Fruit fly (Drosophila melanogaster) whole organism, embryonic: ENCODE results near the gene CG5973.

Experiments
- Adf1 ChIP-seq: fragments of 200-800 bp; sonication (Bioruptor generic); IDR thresholded peaks from 2 replicates; pipeline ENCODE4 v1.3.6; 2022; ENCODE audit warnings: missing biosample characterization, missing genetic modification characterization
- CG10431 ChIP-seq: fragments of 200-800 bp; sonication (Bioruptor generic); optimal IDR thresholded peaks from 3 replicates; lab custom pipeline; 2018; ENCODE audit warnings: missing biosample characterization, mild to moderate bottlenecking, missing genetic modification characterization
- CG10462 ChIP-seq: fragments of 200-800 bp; sonication (Bioruptor generic); optimal IDR thresholded peaks from 2 replicates; lab custom pipeline; 2016; ENCODE audit warnings: missing biosample characterization, missing genetic modification characterization
- CG12942 ChIP-seq: fragments of 200-800 bp; sonication (Bioruptor generic); optimal IDR thresholded peaks from 3 replicates; lab custom pipeline; 2016; ENCODE audit warnings: missing biosample characterization, missing genetic modification characterization
- CG13123 ChIP-seq: fragments of 200-800 bp; sonication (Bioruptor generic); optimal IDR thresholded peaks from 2 replicates; lab custom pipeline; 2016; ENCODE audit warnings: missing biosample characterization, missing genetic modification characterization
- CG14710 ChIP-seq: fragments of 200-800 bp; sonication (Bioruptor generic); optimal IDR thresholded peaks from 3 replicates; lab custom pipeline; 2019; ENCODE audit warnings: missing biosample characterization, mild to moderate bottlenecking, missing genetic modification characterization, moderate library complexity
- CG14860 ChIP-seq: fragments of 200-800 bp; sonication (Bioruptor generic); IDR thresholded peaks from 3 replicates; pipeline ENCODE4 v1.3.6; 2022; ENCODE audit warnings: missing biosample characterization, missing genetic modification characterization; ENCODE audit not compliant: partially characterized antibody
- CG1647 ChIP-seq: fragments of 200-800 bp; sonication (Bioruptor generic); optimal IDR thresholded peaks from 3 replicates; lab custom pipeline; 2016; ENCODE audit warnings: missing biosample characterization, missing genetic modification characterization
- CG2120 ChIP-seq: fragments of 200-800 bp; sonication (Bioruptor generic); optimal IDR thresholded peaks from 3 replicates; lab custom pipeline; 2016; ENCODE audit warnings: missing biosample characterization, missing genetic modification characterization
- CG2875 ChIP-seq: fragments of 200-800 bp; sonication (Bioruptor generic); optimal IDR thresholded peaks from 2 replicates; lab custom pipeline; 2017; ENCODE audit warnings: missing biosample characterization, mild to moderate bottlenecking, missing genetic modification characterization, missing genetic modification reagents
- CG30020 ChIP-seq: fragments of 200-800 bp; optimal IDR thresholded peaks from 2 replicates; lab custom pipeline; 2019; ENCODE audit warnings: missing biosample characterization, mild to moderate bottlenecking, missing genetic modification characterization, moderate library complexity
- CG33213 ChIP-seq: fragments of 200-800 bp; sonication (Bioruptor generic); optimal IDR thresholded peaks from 3 replicates; lab custom pipeline; 2016; ENCODE audit warnings: missing biosample characterization, missing genetic modification characterization
- CG34224 ChIP-seq: fragments of 200-800 bp; sonication (Bioruptor generic); IDR thresholded peaks from 3 replicates; pipeline ENCODE4 v1.3.6; 2022; ENCODE audit warnings: missing biosample characterization, missing genetic modification characterization; ENCODE audit not compliant: partially characterized antibody
- CG3995 ChIP-seq: fragments of 200-800 bp; sonication (Bioruptor generic); optimal IDR thresholded peaks from 3 replicates; lab custom pipeline; 2016; ENCODE audit warnings: missing biosample characterization, missing genetic modification characterization
- CG4730 ChIP-seq: fragments of 200-800 bp; sonication (Bioruptor generic); IDR thresholded peaks from 2 replicates; pipeline ENCODE4 v1.3.6; 2022; ENCODE audit warnings: missing biosample characterization, missing genetic modification characterization
- CG7786 ChIP-seq: fragments of 200-800 bp; sonication (Bioruptor generic); optimal IDR thresholded peaks from 2 replicates; lab custom pipeline; 2016; ENCODE audit warnings: missing biosample characterization, missing genetic modification characterization
- CG8290 ChIP-seq, 3 experiments: fragments of 200-800 bp; sonication (Bioruptor generic); optimal IDR thresholded peaks; 2 replicates each; lab custom pipeline; 2016 to 2019; ENCODE audit warnings: missing biosample characterization in 3 of 3, missing genetic modification characterization in 3 of 3, mild to moderate bottlenecking in 2 of 3, moderate library complexity in 1 of 3
- CG8765 ChIP-seq: fragments of 200-800 bp; sonication (Bioruptor generic); IDR thresholded peaks from 2 replicates; pipeline ENCODE4 v1.3.6; 2022; ENCODE audit warnings: missing biosample characterization, missing genetic modification characterization
- CG8924 ChIP-seq: fragments of 200-800 bp; optimal IDR thresholded peaks from 3 replicates; lab custom pipeline; 2019; ENCODE audit warnings: missing biosample characterization, mild to moderate bottlenecking, missing genetic modification characterization, moderate library complexity
- CG9797 ChIP-seq: fragments of 200-800 bp; sonication (Bioruptor generic); optimal IDR thresholded peaks from 3 replicates; lab custom pipeline; 2018; ENCODE audit warnings: missing biosample characterization, mild to moderate bottlenecking, missing genetic modification characterization
- CrebB ChIP-seq: fragments of 200-800 bp; sonication (Bioruptor generic); optimal IDR thresholded peaks from 3 replicates; lab custom pipeline; 2018; ENCODE audit warnings: missing biosample characterization, mild to moderate bottlenecking, missing genetic modification characterization
- D ChIP-seq, 2 experiments: fragments of 200-800 bp in 1 of 2; fragments of >200 bp in 1 of 2; sonication (Bioruptor generic) in 1 of 2; optimal IDR thresholded peaks; 2 replicates in 1 of 2; 3 replicates in 1 of 2; lab custom pipeline; 2017; ENCODE audit warnings: mild to moderate bottlenecking in 1 of 2, missing biosample characterization in 1 of 2, missing genetic modification characterization in 1 of 2, missing genetic modification reagents in 1 of 2
- Deaf1 ChIP-seq: fragments of 200-800 bp; optimal IDR thresholded peaks from 3 replicates; lab custom pipeline; 2019; ENCODE audit warnings: missing biosample characterization, mild to moderate bottlenecking, missing genetic modification characterization, moderate library complexity
- Dip2 ChIP-seq: fragments of 200-800 bp; sonication (Bioruptor generic); IDR thresholded peaks from 2 replicates; pipeline ENCODE4 v1.3.6; 2022; ENCODE audit warnings: missing biosample characterization, missing genetic modification characterization
- HmgZ ChIP-seq: fragments of 200-800 bp; sonication (Bioruptor generic); optimal IDR thresholded peaks from 2 replicates; lab custom pipeline; 2018; ENCODE audit warnings: missing biosample characterization, mild to moderate bottlenecking, missing genetic modification characterization
- NC2β ChIP-seq: fragments of 200-800 bp; sonication (Bioruptor generic); optimal IDR thresholded peaks from 2 replicates; lab custom pipeline; 2016; ENCODE audit warnings: missing biosample characterization, missing genetic modification characterization
- Nf-YB ChIP-seq: fragments of 200-800 bp; sonication (Bioruptor generic); optimal IDR thresholded peaks from 3 replicates; lab custom pipeline; 2019; ENCODE audit warnings: missing biosample characterization, mild to moderate bottlenecking, missing genetic modification characterization, moderate library complexity
- Opbp ChIP-seq: fragments of 200-800 bp; sonication (Bioruptor generic); IDR thresholded peaks from 3 replicates; pipeline ENCODE4 v1.3.6; 2022; ENCODE audit warnings: missing biosample characterization, missing genetic modification characterization; ENCODE audit not compliant: partially characterized antibody
- Ravus ChIP-seq: fragments of 200-800 bp; sonication (Bioruptor generic); IDR thresholded peaks from 2 replicates; pipeline ENCODE4 v1.3.6; 2022; ENCODE audit warnings: missing biosample characterization, missing genetic modification characterization
- Rfx ChIP-seq: fragments of 200-800 bp; sonication (Bioruptor generic); IDR thresholded peaks from 2 replicates; pipeline ENCODE4 v1.3.6; 2022; ENCODE audit warnings: missing biosample characterization, missing genetic modification characterization
- Spps ChIP-seq: fragments of 200-800 bp; sonication (Bioruptor generic); optimal IDR thresholded peaks from 2 replicates; lab custom pipeline; 2018; ENCODE audit warnings: missing biosample characterization, mild to moderate bottlenecking, missing genetic modification characterization
- Tbp ChIP-seq: fragments of >200 bp; optimal IDR thresholded peaks from 2 replicates; lab custom pipeline; 2018; ENCODE audit warnings: missing biosample characterization, missing genetic modification characterization
- cato ChIP-seq: fragments of 200-800 bp; sonication (Bioruptor generic); optimal IDR thresholded peaks from 2 replicates; lab custom pipeline; 2016; ENCODE audit warnings: missing biosample characterization, missing genetic modification characterization, borderline replicate concordance
- crp ChIP-seq, 2 experiments: fragments of 200-800 bp; sonication (Bioruptor generic); optimal IDR thresholded peaks; 2 replicates in 1 of 2; 3 replicates in 1 of 2; lab custom pipeline; 2017; ENCODE audit warnings: missing biosample characterization in 2 of 2, missing genetic modification characterization in 2 of 2, mild to moderate bottlenecking in 1 of 2, moderate library complexity in 1 of 2
- dati ChIP-seq: fragments of 200-800 bp; sonication (Bioruptor generic); IDR thresholded peaks from 2 replicates; pipeline ENCODE4 v1.3.6; 2022; ENCODE audit warnings: missing biosample characterization, missing genetic modification characterization
- ftz-f1 ChIP-seq: fragments of 200-800 bp; sonication (Bioruptor generic); optimal IDR thresholded peaks from 2 replicates; lab custom pipeline; 2016; ENCODE audit warnings: missing biosample characterization, missing genetic modification characterization
- jumu ChIP-seq: fragments of 200-800 bp; sonication (Bioruptor generic); optimal IDR thresholded peaks from 3 replicates; lab custom pipeline; 2016; ENCODE audit warnings: missing biosample characterization, missing genetic modification characterization
- kni ChIP-seq: fragments of 200-800 bp; sonication (Bioruptor generic); optimal IDR thresholded peaks from 3 replicates; lab custom pipeline; 2017; ENCODE audit warnings: mild to moderate bottlenecking, missing biosample characterization, missing genetic modification reagents, missing genetic modification characterization
- lmd ChIP-seq: fragments of 200-800 bp; sonication (Bioruptor generic); IDR thresholded peaks from 2 replicates; pipeline ENCODE4 v1.3.6; 2022; ENCODE audit warnings: missing biosample characterization, missing genetic modification characterization
- mam ChIP-seq: fragments of 200-800 bp; sonication (Bioruptor generic); optimal IDR thresholded peaks from 3 replicates; lab custom pipeline; 2016; ENCODE audit warnings: missing biosample characterization, missing genetic modification characterization
- mirr ChIP-seq: fragments of 200-800 bp; sonication (Bioruptor generic); optimal IDR thresholded peaks from 3 replicates; lab custom pipeline; 2018; ENCODE audit warnings: missing biosample characterization, mild to moderate bottlenecking, missing genetic modification characterization
- pb ChIP-seq: fragments of 200-800 bp; sonication (Bioruptor generic); optimal IDR thresholded peaks from 3 replicates; lab custom pipeline; 2016; ENCODE audit warnings: missing biosample characterization, missing genetic modification characterization
- seq ChIP-seq: fragments of 200-800 bp; sonication (Bioruptor generic); IDR thresholded peaks from 2 replicates; pipeline ENCODE4 v1.3.6; 2022; ENCODE audit warnings: missing biosample characterization, missing genetic modification characterization
- shn ChIP-seq: fragments of 200-800 bp; sonication (Bioruptor generic); optimal IDR thresholded peaks from 3 replicates; lab custom pipeline; 2016; ENCODE audit warnings: missing biosample characterization, missing genetic modification characterization
- tgo ChIP-seq: fragments of 200-800 bp; sonication (Bioruptor generic); IDR thresholded peaks from 3 replicates; pipeline ENCODE4 v1.3.6; 2022; ENCODE audit warnings: missing biosample characterization, missing genetic modification characterization
- tll ChIP-seq, 2 experiments: fragments of 200-800 bp in 1 of 2; fragments of >200 bp in 1 of 2; sonication (Bioruptor generic) in 1 of 2; optimal IDR thresholded peaks; 2 replicates each; lab custom pipeline; 2017 to 2019; ENCODE audit warnings: missing biosample characterization in 2 of 2, missing genetic modification characterization in 2 of 2, mild to moderate bottlenecking in 1 of 2, moderate library complexity in 1 of 2
- ttk ChIP-seq: fragments of 200-800 bp; sonication (Bioruptor generic); IDR thresholded peaks from 2 replicates; pipeline ENCODE4 v2.1.2; 2022; ENCODE audit warnings: missing biosample characterization, missing genetic modification characterization
- tx ChIP-seq: fragments of 200-800 bp; sonication (Bioruptor generic); optimal IDR thresholded peaks from 2 replicates; lab custom pipeline; 2016; ENCODE audit warnings: missing biosample characterization, missing genetic modification characterization
- vvl ChIP-seq: fragments of 200-800 bp; sonication (Bioruptor generic); IDR thresholded peaks from 2 replicates; pipeline ENCODE4 v1.3.6; 2022; ENCODE audit warnings: missing biosample characterization, missing genetic modification characterization
- wdn ChIP-seq: fragments of 200-800 bp; sonication (Bioruptor generic); IDR thresholded peaks from 2 replicates; pipeline ENCODE4 v1.3.6; 2022; ENCODE audit warnings: missing biosample characterization, missing genetic modification characterization
- zfh1 ChIP-seq: fragments of 200-800 bp; sonication (Bioruptor generic); IDR thresholded peaks from 3 replicates; pipeline ENCODE4 v1.3.6; 2022; ENCODE audit warnings: missing biosample characterization, missing genetic modification characterization

Gene CG5973

DNA sequence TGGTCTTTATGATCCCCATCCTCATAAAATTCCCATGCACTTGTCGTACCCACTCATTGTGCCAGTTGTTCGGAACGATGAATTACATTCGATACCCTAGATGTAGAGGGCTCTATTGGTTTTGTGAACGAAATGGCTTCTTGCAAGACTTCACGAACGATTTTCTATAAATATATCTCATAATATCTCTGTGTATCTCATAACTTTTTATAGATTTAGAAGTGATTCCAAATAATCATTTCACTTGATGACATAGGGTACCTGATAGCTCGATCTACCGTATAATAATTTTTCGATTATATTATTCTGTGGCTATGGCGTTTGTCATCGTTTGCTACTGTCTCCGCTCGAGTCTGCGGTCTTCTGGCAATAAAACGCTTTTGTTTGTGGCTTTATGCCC, 40.3 kb upstream of the CG5973 start (continued):
- TF ChIP-seq CG3995 (GFP tag; lab: Kevin White, UChicago) = peak; percentile 1
- TF ChIP-seq HmgZ = peak; percentile 47
- TF ChIP-seq Opbp (GFP tag; lab: Robert Waterston, UW) = no peak
- no peak for TF ChIP-seq CG13123 (GFP tag; lab: Kevin White, UChicago)
- TF ChIP-seq Spps = no peak
- TF ChIP-seq CG7786 (GFP tag; lab: Kevin White, UChicago) = peak; percentile 3
- TF ChIP-seq dati (GFP tag; lab: Robert Waterston, UW) = no peak
- TF ChIP-seq Tbp (GFP tag; lab: Kevin White, UChicago) = no peak
- peak; percentile 67 for TF ChIP-seq CG8924 (tag; lab: Kevin White, UChicago)
- TF ChIP-seq tgo (GFP tag; lab: Robert Waterston, UW) = peak; percentile 82
- no peak; the same call in 1 of the 2 replicates for TF ChIP-seq Ravus (GFP tag; lab: Robert Waterston, UW)
- no peak for TF ChIP-seq crp (GFP tag; optimal IDR thresholded peaks at IDR 0.05; lab: Kevin White, UChicago)
- TF ChIP-seq pb = no peak
- no peak for TF ChIP-seq tll (GFP tag; optimal IDR thresholded peaks at IDR 0.05; lab: Kevin White, UChicago)
- no peak for TF ChIP-seq CG33213 (GFP tag; lab: Kevin White, UChicago)
- TF ChIP-seq CG14860 = no peak
- peak; percentile 5 for TF ChIP-seq Deaf1
- no peak for TF ChIP-seq CG8765
- no peak for TF ChIP-seq ftz-f1 (GFP tag; lab: Kevin White, UChicago)
- TF ChIP-seq CrebB = no peak
- no peak for TF ChIP-seq D (optimal IDR thresholded peaks at IDR 0.05; lab: Kevin White, UChicago)
- peak; percentile 48 for TF ChIP-seq D (GFP tag; optimal IDR thresholded peaks at IDR 0.05; lab: Kevin White, UChicago)
- TF ChIP-seq CG14710 (tag; lab: Kevin White, UChicago) = peak; percentile 17
- TF ChIP-seq jumu (GFP tag; lab: Kevin White, UChicago) = peak; percentile 48
- no peak for TF ChIP-seq CG1647 (GFP tag; lab: Kevin White, UChicago)
- TF ChIP-seq wdn (GFP tag; lab: Robert Waterston, UW) = 0 out of 2 replicates have a peak, but pooled peaks have one; percentile 37
- TF ChIP-seq shn (GFP tag; lab: Kevin White, UChicago) = no peak
- peak; percentile 21 for TF ChIP-seq NC2β (GFP tag; lab: Kevin White, UChicago)
- TF ChIP-seq CG30020 = no peak
- TF ChIP-seq tx (GFP tag; lab: Kevin White, UChicago) = no peak
- TF ChIP-seq lmd (GFP tag; lab: Robert Waterston, UW) = peak; percentile 69
- no peak for TF ChIP-seq CG9797 (GFP tag; lab: Kevin White, UChicago)
- TF ChIP-seq zfh1 (GFP tag; lab: Robert Waterston, UW) = peak; percentile 57; the same call in 1 of the 3 replicates
- no peak for TF ChIP-seq CG8290 (GFP tag; optimal IDR thresholded peaks at IDR 0.05; lab: Kevin White, UChicago)
- peak in 1 of 2 experiments; percentile 48 for TF ChIP-seq CG8290 (tag; optimal IDR thresholded peaks at IDR 0.05; lab: Kevin White, UChicago)
- TF ChIP-seq CG4730 = peak; percentile 76
- peak; percentile 63 for TF ChIP-seq ttk (GFP tag; lab: Robert Waterston, UW)
- no peak for TF ChIP-seq CG10431 (GFP tag; lab: Kevin White, UChicago)
- TF ChIP-seq CG12942 (GFP tag; lab: Kevin White, UChicago) = peak; percentile 40
- peak; percentile 82 for TF ChIP-seq vvl (GFP tag; lab: Robert Waterston, UW)
- no peak for TF ChIP-seq mirr
- peak; percentile 67 for TF ChIP-seq mam (GFP tag; lab: Kevin White, UChicago)
- TF ChIP-seq CG2875 (GFP tag; lab: Kevin White, UChicago) = peak; percentile 42
- TF ChIP-seq Rfx (GFP tag; lab: Robert Waterston, UW) = peak; percentile 82
- no peak for TF ChIP-seq Dip2 (GFP tag; lab: Robert Waterston, UW)
- no peak for TF ChIP-seq CG10462 (GFP tag; lab: Kevin White, UChicago)
- TF ChIP-seq seq = peak; percentile 58
- no peak for TF ChIP-seq Adf1 (GFP tag; lab: Robert Waterston, UW)
- TF ChIP-seq cato = no peak
- TF ChIP-seq Nf-YB = peak; percentile 16
- no peak for TF ChIP-seq CG34224
- TF ChIP-seq CG2120 (GFP tag; lab: Kevin White, UChicago) = peak; percentile 79
- no peak for TF ChIP-seq kni
